Fruit fly (Drosophila melanogaster): ENCODE results near the gene GCC88.

GCC88 gene

dm6 chr3R:11200885-11201421 is 29.4 kb downstream of the GCC88 start:
- TF ChIP-seq D1 (tag; optimal IDR thresholded peaks at IDR 0.05) (no peak), Pif1B (GFP tag; optimal IDR thresholded peaks at IDR 0.05) (peak; percentile 80), gl (tag; optimal IDR thresholded peaks at IDR 0.05) (no peak), CG32121 (GFP tag; IDR thresholded peaks at IDR 0.05) (peak; percentile 67), CG12605 (GFP tag; IDR thresholded peaks at IDR 0.05) (no peak), EcR (GFP tag; optimal IDR thresholded peaks at IDR 0.05) (no peak), CG15710 (tag; optimal IDR thresholded peaks at IDR 0.05) (peak; percentile 49), CG14655 (GFP tag; optimal IDR thresholded peaks at IDR 0.05) (peak; percentile 67), CG4496 (GFP tag; IDR thresholded peaks at IDR 0.05) (peak; percentile 65; the same call in 2 of the 3 replicates), CG8301 (tag; optimal IDR thresholded peaks at IDR 0.05) (peak; percentile 57), Snoo (tag; optimal IDR thresholded peaks at IDR 0.05) (peak; percentile 62), rn (GFP tag; IDR thresholded peaks at IDR 0.05) (no peak), CG13204 (GFP tag; optimal IDR thresholded peaks at IDR 0.05) (no peak), CG8159 (tag; optimal IDR thresholded peaks at IDR 0.05) (peak; percentile 67), CG34367 (tag; optimal IDR thresholded peaks at IDR 0.05) (peak; percentile 24), CG9948 (tag; optimal IDR thresholded peaks at IDR 0.05) (peak; percentile 50), Ets98B (GFP tag; IDR thresholded peaks at IDR 0.05) (peak; percentile 57; the same call in 1 of the 2 replicates), CG17806 (tag; optimal IDR thresholded peaks at IDR 0.05) (peak; percentile 64), Pif1A (GFP tag; optimal IDR thresholded peaks at IDR 0.05) (peak; percentile 81), fd96Ca (GFP tag; IDR thresholded peaks at IDR 0.05) (peak; percentile 71; the same call in 2 of the 3 replicates), CG10348 (GFP tag; IDR thresholded peaks at IDR 0.05) (no peak)

dm6 chr3R:11200042-11200884 is 30.1 kb downstream of the GCC88 start:
- no peak for TF ChIP-seq CG34367 (tag; optimal IDR thresholded peaks at IDR 0.05)
- TF ChIP-seq EcR (GFP tag; optimal IDR thresholded peaks at IDR 0.05): peak; percentile 94
- no peak for TF ChIP-seq CG13204 (GFP tag; optimal IDR thresholded peaks at IDR 0.05)
- no peak for TF ChIP-seq D1 (tag; optimal IDR thresholded peaks at IDR 0.05)
- no peak for TF ChIP-seq CG4496 (GFP tag; IDR thresholded peaks at IDR 0.05)
- TF ChIP-seq CG14655 (GFP tag; optimal IDR thresholded peaks at IDR 0.05): no peak

- TF ChIP-seq Snoo (tag; optimal IDR thresholded peaks at IDR 0.05): peak; percentile 29
- TF ChIP-seq rn (GFP tag; IDR thresholded peaks at IDR 0.05): no peak
- TF ChIP-seq CG12605 (GFP tag; IDR thresholded peaks at IDR 0.05): no peak
These were observed 31.1 kb downstream of the GCC88 start for dm6 chr3R:11199227-11199835.

- TF ChIP-seq Snoo (tag; optimal IDR thresholded peaks at IDR 0.05): no peak
- TF ChIP-seq CG4496 (GFP tag; IDR thresholded peaks at IDR 0.05): 0 out of 3 replicates have a peak, but pooled peaks have one; percentile 11
- 0 out of 2 replicates have a peak, but pooled peaks have one; percentile 14 for TF ChIP-seq CG32121 (GFP tag; IDR thresholded peaks at IDR 0.05)
- peak; percentile 47; the same call in 1 of the 3 replicates for TF ChIP-seq fd96Ca (GFP tag; IDR thresholded peaks at IDR 0.05)
- 0 out of 2 replicates have a peak, but pooled peaks have one; percentile 35 for TF ChIP-seq CG12605 (GFP tag; IDR thresholded peaks at IDR 0.05)
- no peak for TF ChIP-seq EcR (GFP tag; optimal IDR thresholded peaks at IDR 0.05)
- no peak for TF ChIP-seq Pif1B (GFP tag; optimal IDR thresholded peaks at IDR 0.05)
These were observed 32.3 kb downstream of the GCC88 start for dm6 chr3R:11198062-11198472.

- TF ChIP-seq fd96Ca (GFP tag; IDR thresholded peaks at IDR 0.05): peak; percentile 93
- no peak for TF ChIP-seq EcR (GFP tag; optimal IDR thresholded peaks at IDR 0.05)
These were observed 33.0 kb downstream of the GCC88 start, which contains the start of gene cu for dm6 chr3R:11197389-11197716. Gene cu, plus strand, starts transcription at chr3R:11197592.

dm6 chr3R:11196648-11197388 is 33.6 kb downstream of the GCC88 start:
- TF ChIP-seq CG8301 (tag; optimal IDR thresholded peaks at IDR 0.05): peak; percentile 99
- peak; percentile 99 for TF ChIP-seq D1 (tag; optimal IDR thresholded peaks at IDR 0.05)
- TF ChIP-seq EcR (GFP tag; optimal IDR thresholded peaks at IDR 0.05): peak; percentile 97
- TF ChIP-seq gl (tag; optimal IDR thresholded peaks at IDR 0.05): peak; percentile 89
- peak; percentile 98 for TF ChIP-seq CG17806 (tag; optimal IDR thresholded peaks at IDR 0.05)
- TF ChIP-seq CG34367 (tag; optimal IDR thresholded peaks at IDR 0.05): peak; percentile 96
- peak; percentile 86 for TF ChIP-seq CG13204 (GFP tag; optimal IDR thresholded peaks at IDR 0.05)
- peak; percentile 94 for TF ChIP-seq CG12605 (GFP tag; IDR thresholded peaks at IDR 0.05)
- TF ChIP-seq CG8159 (tag; optimal IDR thresholded peaks at IDR 0.05): peak; percentile 99
- TF ChIP-seq Pif1A (GFP tag; optimal IDR thresholded peaks at IDR 0.05): peak; percentile 44
- peak; percentile 99 for TF ChIP-seq Snoo (tag; optimal IDR thresholded peaks at IDR 0.05)
- TF ChIP-seq CG9948 (tag; optimal IDR thresholded peaks at IDR 0.05): peak; percentile 100
- peak; percentile 100 for TF ChIP-seq CG14655 (GFP tag; optimal IDR thresholded peaks at IDR 0.05)
- TF ChIP-seq CG15710 (tag; optimal IDR thresholded peaks at IDR 0.05): peak; percentile 99
- TF ChIP-seq CG32121 (GFP tag; IDR thresholded peaks at IDR 0.05): peak; percentile 99
- TF ChIP-seq CG10348 (GFP tag; IDR thresholded peaks at IDR 0.05): peak; percentile 97
- no peak for TF ChIP-seq fd96Ca (GFP tag; IDR thresholded peaks at IDR 0.05)
- TF ChIP-seq Pif1B (GFP tag; optimal IDR thresholded peaks at IDR 0.05): peak; percentile 93
- TF ChIP-seq Ets98B (GFP tag; IDR thresholded peaks at IDR 0.05): peak; percentile 95
- peak; percentile 97 for TF ChIP-seq rn (GFP tag; IDR thresholded peaks at IDR 0.05)
- peak; percentile 97 for TF ChIP-seq CG4496 (GFP tag; IDR thresholded peaks at IDR 0.05)

Data from whole organism, pupa.